Worm (Caenorhabditis elegans): Measurements from ENCODE around the gene T05A10.6.
A peak's percentile ranks its signal among the peaks of the same experiment; 100 is the strongest.

Gene T05A10.6

ce11 chrX:10770988-10771496 lies 23.5 kb downstream of the T05A10.6 start:
- peak; percentile 83 for TF ChIP-seq him-1 (tag; optimal IDR thresholded peaks at IDR 0.05)
- peak; percentile 48 for TF ChIP-seq W03F9.2 (tag; optimal IDR thresholded peaks at IDR 0.05)
- TF ChIP-seq dao-5 (tag; optimal IDR thresholded peaks at IDR 0.05), result no peak

ce11 chrX:10769959-10770358 lies 24.6 kb downstream of the T05A10.6 start:
- TF ChIP-seq dao-5 (tag; optimal IDR thresholded peaks at IDR 0.05), result no peak

- TF ChIP-seq him-1 (tag; optimal IDR thresholded peaks at IDR 0.05) (no peak), W03F9.2 (tag; optimal IDR thresholded peaks at IDR 0.05) (no peak), dao-5 (tag; optimal IDR thresholded peaks at IDR 0.05) (no peak)
Measured at ce11 chrX:10769232-10769738, 25.3 kb downstream of the T05A10.6 start, which contains the start of gene sma-9. sma-9 (plus strand) TSS chrX:10769282.

ce11 chrX:10768289-10769153 lies 26.0 kb downstream of the T05A10.6 start:
- TF ChIP-seq him-1 (tag; optimal IDR thresholded peaks at IDR 0.05), result no peak
- no peak for TF ChIP-seq W03F9.2 (tag; optimal IDR thresholded peaks at IDR 0.05)
- no peak for TF ChIP-seq dao-5 (tag; optimal IDR thresholded peaks at IDR 0.05)

ce11 chrX:10767669-10768068 lies 26.9 kb downstream of the T05A10.6 start:
- TF ChIP-seq W03F9.2 (tag; optimal IDR thresholded peaks at IDR 0.05), result no peak
- TF ChIP-seq dao-5 (tag; optimal IDR thresholded peaks at IDR 0.05), result no peak
- TF ChIP-seq him-1 (tag; optimal IDR thresholded peaks at IDR 0.05), result no peak

- TF ChIP-seq W03F9.2 (tag; optimal IDR thresholded peaks at IDR 0.05) (no peak), dao-5 (tag; optimal IDR thresholded peaks at IDR 0.05) (no peak), him-1 (tag; optimal IDR thresholded peaks at IDR 0.05) (no peak)
Measured at ce11 chrX:10766966-10767644, 27.4 kb downstream of the T05A10.6 start.

ce11 chrX:10766123-10766622 lies 28.4 kb downstream of the T05A10.6 start:
- TF ChIP-seq him-1 (tag; optimal IDR thresholded peaks at IDR 0.05) (peak; percentile 86), dao-5 (tag; optimal IDR thresholded peaks at IDR 0.05) (peak; percentile 85), W03F9.2 (tag; optimal IDR thresholded peaks at IDR 0.05) (peak; percentile 20)

ce11 chrX:10763383-10763782 lies 31.2 kb downstream of the T05A10.6 start:
- TF ChIP-seq W03F9.2 (tag; optimal IDR thresholded peaks at IDR 0.05) (no peak), him-1 (tag; optimal IDR thresholded peaks at IDR 0.05) (no peak), dao-5 (tag; optimal IDR thresholded peaks at IDR 0.05) (no peak)

- no peak for TF ChIP-seq him-1 (tag; optimal IDR thresholded peaks at IDR 0.05)
Measured at ce11 chrX:10760958-10761357, 33.6 kb downstream of the T05A10.6 start.

- TF ChIP-seq dao-5 (tag; optimal IDR thresholded peaks at IDR 0.05), result no peak
- TF ChIP-seq him-1 (tag; optimal IDR thresholded peaks at IDR 0.05), result no peak
- TF ChIP-seq W03F9.2 (tag; optimal IDR thresholded peaks at IDR 0.05), result no peak
Measured at ce11 chrX:10758453-10758852, 36.1 kb downstream of the T05A10.6 start.

ce11 chrX:10757608-10758007 lies 36.9 kb downstream of the T05A10.6 start, which contains the start of gene R07A4.4:
R07A4.4 (minus strand) TSS chrX:10757708.
- no peak for TF ChIP-seq W03F9.2 (tag; optimal IDR thresholded peaks at IDR 0.05)
- TF ChIP-seq him-1 (tag; optimal IDR thresholded peaks at IDR 0.05), result no peak
- TF ChIP-seq dao-5 (tag; optimal IDR thresholded peaks at IDR 0.05), result no peak

- TF ChIP-seq him-1 (tag; optimal IDR thresholded peaks at IDR 0.05), result no peak
Measured at ce11 chrX:10756185-10756584, 38.4 kb downstream of the T05A10.6 start.

- TF ChIP-seq dao-5 (tag; optimal IDR thresholded peaks at IDR 0.05) (no peak), him-1 (tag; optimal IDR thresholded peaks at IDR 0.05) (no peak), W03F9.2 (tag; optimal IDR thresholded peaks at IDR 0.05) (no peak)
Measured at ce11 chrX:10754532-10754931, 40.0 kb downstream of the T05A10.6 start.

- TF ChIP-seq him-1 (tag; optimal IDR thresholded peaks at IDR 0.05) (no peak), dao-5 (tag; optimal IDR thresholded peaks at IDR 0.05) (no peak), W03F9.2 (tag; optimal IDR thresholded peaks at IDR 0.05) (no peak)
Measured at ce11 chrX:10753403-10753802, 41.1 kb downstream of the T05A10.6 start, which contains the start of gene R07A4.3. R07A4.3 (plus strand) TSS chrX:10753703.
